Worm (Caenorhabditis elegans) whole organism, L2 larva: ENCODE data around the gene emc-3.

Experiments used
- F13H6.1 ChIP-seq: sonication (generic microtip); optimal IDR thresholded peaks from 2 replicates; lab custom pipeline; 2016; ENCODE audit warnings: missing genetic modification characterization, missing compliant biosample characterization
- R02D3.7 ChIP-seq: fragments of 150-350 bp; optimal IDR thresholded peaks from 2 replicates; lab custom pipeline; 2014; ENCODE audit warnings: missing biosample characterization, missing genetic modification characterization
- Y55F3AM.14 ChIP-seq: fragments of 200-800 bp; sonication (Bioruptor generic); optimal IDR thresholded peaks from 2 replicates; lab custom pipeline; 2018; ENCODE audit warnings: mild to moderate bottlenecking, missing genetic modification characterization, missing compliant biosample characterization
- alr-1 ChIP-seq: fragments of 150-350 bp; optimal IDR thresholded peaks from 2 replicates; lab custom pipeline; 2014; ENCODE audit warnings: missing biosample characterization, missing genetic modification characterization
- ama-1 ChIP-seq: fragments of 150-350 bp; optimal IDR thresholded peaks from 2 replicates; lab custom pipeline; 2018; ENCODE audit warnings: inconsistent platforms
- blmp-1 ChIP-seq: sonication (generic microtip); optimal IDR thresholded peaks from 2 replicates; lab custom pipeline; 2017; ENCODE audit warnings: missing genetic modification characterization, mild to moderate bottlenecking, missing compliant biosample characterization, antibody characterized with exemption, moderate library complexity; ENCODE audit not compliant: insufficient read depth
- crh-2 ChIP-seq: sonication (generic microtip); optimal IDR thresholded peaks from 2 replicates; lab custom pipeline; 2017; ENCODE audit warnings: missing biosample characterization, missing genetic modification characterization
- dmd-4 ChIP-seq: sonication (generic microtip); optimal IDR thresholded peaks from 2 replicates; lab custom pipeline; 2017; ENCODE audit warnings: missing biosample characterization, missing genetic modification characterization
- elt-3 ChIP-seq: sonication (generic microtip); optimal IDR thresholded peaks from 2 replicates; lab custom pipeline; 2017; ENCODE audit warnings: missing biosample characterization, missing genetic modification characterization
- fos-1 ChIP-seq: fragments of 150-350 bp; optimal IDR thresholded peaks from 2 replicates; lab custom pipeline; 2014; ENCODE audit warnings: missing biosample characterization, missing genetic modification characterization
- gmeb-1 ChIP-seq: fragments of 150-350 bp; optimal IDR thresholded peaks from 2 replicates; lab custom pipeline; 2014; ENCODE audit warnings: missing biosample characterization, missing genetic modification characterization
- lin-13 ChIP-seq: fragments of 150-350 bp; optimal IDR thresholded peaks from 2 replicates; lab custom pipeline; 2014; ENCODE audit warnings: missing biosample characterization, missing genetic modification reagents, missing genetic modification characterization
- lsy-2 ChIP-seq, 2 experiments: fragments of 150-350 bp in 1 of 2; sonication (generic microtip) in 1 of 2; optimal IDR thresholded peaks; 2 replicates each; lab custom pipeline; 2014 to 2017; ENCODE audit warnings: missing biosample characterization in 2 of 2, missing genetic modification characterization in 2 of 2
- mbf-1 ChIP-seq: sonication (generic microtip); optimal IDR thresholded peaks from 2 replicates; lab custom pipeline; 2017; ENCODE audit warnings: missing biosample characterization, missing genetic modification characterization
- mdl-1 ChIP-seq, 2 experiments: fragments of 150-350 bp in 1 of 2; sonication (generic microtip) in 1 of 2; optimal IDR thresholded peaks; 2 replicates each; lab custom pipeline; 2017; ENCODE audit warnings: missing biosample characterization in 2 of 2, missing genetic modification characterization in 2 of 2
- nhr-10 ChIP-seq: sonication (generic microtip); optimal IDR thresholded peaks from 2 replicates; lab custom pipeline; 2017; ENCODE audit warnings: missing biosample characterization, missing genetic modification characterization
- nhr-11 ChIP-seq: fragments of 150-350 bp; optimal IDR thresholded peaks from 2 replicates; lab custom pipeline; 2014; ENCODE audit warnings: missing biosample characterization, missing genetic modification characterization
- nhr-12 ChIP-seq: fragments of 150-350 bp; optimal IDR thresholded peaks from 2 replicates; lab custom pipeline; 2014; ENCODE audit warnings: missing biosample characterization, missing genetic modification characterization
- nhr-129 ChIP-seq: fragments of 150-350 bp; optimal IDR thresholded peaks from 2 replicates; lab custom pipeline; 2014; ENCODE audit warnings: missing biosample characterization, missing genetic modification characterization
- nhr-21 ChIP-seq: fragments of 150-350 bp; optimal IDR thresholded peaks from 2 replicates; lab custom pipeline; 2014; ENCODE audit warnings: missing biosample characterization, missing genetic modification characterization
- nhr-237 ChIP-seq: fragments of 150-350 bp; optimal IDR thresholded peaks from 2 replicates; lab custom pipeline; 2014; ENCODE audit warnings: missing biosample characterization, missing genetic modification characterization
- nhr-25 ChIP-seq: fragments of 150-350 bp; sonication (generic microtip); optimal IDR thresholded peaks from 3 replicates; lab custom pipeline; 2014; ENCODE audit warnings: missing biosample characterization, missing genetic modification characterization
- nhr-77 ChIP-seq: fragments of 150-350 bp; optimal IDR thresholded peaks from 2 replicates; lab custom pipeline; 2014; ENCODE audit warnings: missing biosample characterization, missing genetic modification characterization
- peb-1 ChIP-seq: fragments of 150-350 bp; optimal IDR thresholded peaks from 2 replicates; lab custom pipeline; 2014; ENCODE audit warnings: missing biosample characterization, missing genetic modification characterization
- sem-4 ChIP-seq: fragments of 150-350 bp; optimal IDR thresholded peaks from 2 replicates; lab custom pipeline; 2014; ENCODE audit warnings: missing biosample characterization, missing genetic modification reagents, missing genetic modification characterization
- skn-1 ChIP-seq: sonication (generic microtip); optimal IDR thresholded peaks from 2 replicates; lab custom pipeline; 2017; ENCODE audit warnings: missing biosample characterization, missing genetic modification characterization
- sma-3 ChIP-seq: sonication (generic microtip); optimal IDR thresholded peaks from 2 replicates; lab custom pipeline; 2016; ENCODE audit warnings: missing genetic modification reagents, missing genetic modification characterization, missing compliant biosample characterization
- sma-9 ChIP-seq, 2 experiments: fragments of 150-350 bp in 1 of 2; sonication (generic microtip) in 1 of 2; optimal IDR thresholded peaks; 2 replicates each; lab custom pipeline; 2014 to 2016; ENCODE audit warnings: missing genetic modification characterization in 2 of 2, mild to moderate bottlenecking in 1 of 2, missing biosample characterization in 1 of 2, missing compliant biosample characterization in 1 of 2, missing genetic modification reagents in 1 of 2, moderate library complexity in 1 of 2
- snpc-4 ChIP-seq: fragments of 150-350 bp; optimal IDR thresholded peaks from 2 replicates; lab custom pipeline; 2014; ENCODE audit warnings: missing biosample characterization, missing genetic modification characterization
- unc-55 ChIP-seq: fragments of 150-350 bp; sonication (generic microtip); optimal IDR thresholded peaks from 3 replicates; lab custom pipeline; 2014; ENCODE audit warnings: missing biosample characterization, missing genetic modification reagents, missing genetic modification characterization
- zag-1 ChIP-seq: fragments of 150-350 bp; optimal IDR thresholded peaks from 2 replicates; lab custom pipeline; 2014; ENCODE audit warnings: missing biosample characterization, missing genetic modification characterization
- ztf-1 ChIP-seq: fragments of 200-800 bp; sonication (Bioruptor generic); conservative IDR thresholded peaks from 2 replicates; pipeline ENCODE4 v1.3.6; 2022; ENCODE audit warnings: missing genetic modification characterization, missing compliant biosample characterization
- ztf-4 ChIP-seq: fragments of 150-350 bp; optimal IDR thresholded peaks from 2 replicates; lab custom pipeline; 2014; ENCODE audit warnings: missing biosample characterization, missing genetic modification characterization

Gene emc-3

ce11 chrIV:13394686-13395085, 13.0 kb upstream of the emc-3 start:
- no peak for TF ChIP-seq unc-55 (GFP tag; lab: Kevin White, UChicago)
- TF ChIP-seq snpc-4 (tag; lab: Kevin White, UChicago): no peak
- TF ChIP-seq R02D3.7 (tag; lab: Kevin White, UChicago): no peak
- peak; percentile 59 for TF ChIP-seq blmp-1 (tag; lab: Kevin White, UChicago)
- TF ChIP-seq fos-1 (tag; lab: Kevin White, UChicago): peak; percentile 8
- TF ChIP-seq nhr-12: no peak

ce11 chrIV:13393246-13393716, 11.6 kb upstream of the emc-3 start:
- TF ChIP-seq fos-1 (tag; lab: Kevin White, UChicago) (peak; percentile 63), snpc-4 (tag; lab: Kevin White, UChicago) (no peak), crh-2 (tag; lab: Kevin White, UChicago) (peak; percentile 83), nhr-21 (tag; lab: Kevin White, UChicago) (peak; percentile 62), alr-1 (tag; lab: Kevin White, UChicago) (no peak), Y55F3AM.14 (peak; percentile 25), peb-1 (tag; lab: Kevin White, UChicago) (no peak), sma-9 (GFP tag; optimal IDR thresholded peaks at IDR 0.05; lab: Kevin White, UChicago) (peak; percentile 74), sma-9 (tag; optimal IDR thresholded peaks at IDR 0.05; lab: Kevin White, UChicago) (no peak), nhr-129 (tag; lab: Kevin White, UChicago) (peak; percentile 68), ztf-4 (tag; lab: Kevin White, UChicago) (no peak), mbf-1 (tag; lab: Kevin White, UChicago) (no peak), lsy-2 (tag; optimal IDR thresholded peaks at IDR 0.05; lab: Kevin White, UChicago) (peak in 1 of 2 experiments; percentile 42), nhr-25 (peak; percentile 8), nhr-10 (tag; lab: Kevin White, UChicago) (no peak), nhr-77 (no peak), nhr-237 (tag; lab: Kevin White, UChicago) (no peak), sem-4 (tag; lab: Kevin White, UChicago) (no peak), sma-3 (GFP tag; lab: Kevin White, UChicago) (peak; percentile 74), lin-13 (GFP tag; lab: Kevin White, UChicago) (no peak), gmeb-1 (tag; lab: Kevin White, UChicago) (peak; percentile 34), mdl-1 (tag; optimal IDR thresholded peaks at IDR 0.05; lab: Kevin White, UChicago) (peak in 1 of 2 experiments; percentile 31), R02D3.7 (tag; lab: Kevin White, UChicago) (no peak), F13H6.1 (tag; lab: Kevin White, UChicago) (peak; percentile 9)

ce11 chrIV:13392230-13392629, 10.5 kb upstream of the emc-3 start:
- no peak for TF ChIP-seq ama-1 (lab: Kevin White, UChicago)
- no peak for TF ChIP-seq nhr-129 (tag; lab: Kevin White, UChicago)
- TF ChIP-seq Y55F3AM.14: no peak
- no peak for TF ChIP-seq nhr-11 (tag; lab: Kevin White, UChicago)
- no peak for TF ChIP-seq nhr-237 (tag; lab: Kevin White, UChicago)
- TF ChIP-seq nhr-12: no peak
- TF ChIP-seq ztf-1 (GFP tag; lab: Robert Waterston, UW): no peak

ce11 chrIV:13390770-13391169, 9.0 kb upstream of the emc-3 start:
- no peak for TF ChIP-seq Y55F3AM.14
- TF ChIP-seq R02D3.7 (tag; lab: Kevin White, UChicago): no peak
- no peak for TF ChIP-seq sma-9 (GFP tag; optimal IDR thresholded peaks at IDR 0.05; lab: Kevin White, UChicago)
- no peak for TF ChIP-seq sma-9 (tag; optimal IDR thresholded peaks at IDR 0.05; lab: Kevin White, UChicago)
- peak; percentile 8 for TF ChIP-seq nhr-129 (tag; lab: Kevin White, UChicago)
- no peak for TF ChIP-seq elt-3
- TF ChIP-seq dmd-4: no peak

- no peak for TF ChIP-seq skn-1 (tag; lab: Kevin White, UChicago)
- no peak for TF ChIP-seq gmeb-1 (tag; lab: Kevin White, UChicago)
- no peak for TF ChIP-seq nhr-77
- TF ChIP-seq ztf-1 (GFP tag; lab: Robert Waterston, UW): 0 out of 2 replicates have a peak, but pooled peaks have one; percentile 77
- TF ChIP-seq zag-1 (tag; lab: Kevin White, UChicago): no peak
- no peak for TF ChIP-seq sem-4 (tag; lab: Kevin White, UChicago)
Observed at ce11 chrIV:13389237-13389636, 7.5 kb upstream of the emc-3 start.
